Fruit fly (Drosophila melanogaster): Measurements from ENCODE around the gene CG15167.
A peak's percentile ranks its signal among the peaks of the same experiment; 100 is the strongest.

CG15167 gene

DNA sequence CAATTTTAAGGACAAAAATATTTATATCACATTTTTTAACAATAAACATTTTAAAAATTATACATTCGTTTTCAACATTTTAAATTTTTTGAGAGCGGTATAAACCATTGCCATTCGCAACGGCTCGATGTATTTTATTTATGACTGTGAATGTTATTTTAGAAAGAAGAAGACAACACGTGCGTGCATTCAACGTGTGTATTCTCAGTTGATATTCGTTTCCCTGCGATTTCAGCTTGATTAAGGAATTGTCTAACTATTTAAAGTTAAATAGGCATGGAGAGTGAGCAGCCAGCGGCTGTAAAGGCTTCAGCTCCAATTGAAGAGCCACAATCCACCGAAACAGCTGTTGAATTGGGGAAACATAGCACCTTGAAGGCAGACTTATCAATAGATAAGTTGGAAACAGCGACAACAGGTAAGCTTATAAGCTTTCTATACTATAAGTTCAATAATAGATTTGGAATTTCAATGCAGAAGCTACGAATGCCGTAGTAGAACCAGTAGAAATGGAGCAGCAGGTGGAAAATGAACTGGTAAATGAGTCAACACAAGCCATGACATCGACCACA, 41.5 kb upstream of the CG15167 start, which contains the start of gene CG10341 (continued):
- TF ChIP-seq kay (GFP tag; optimal IDR thresholded peaks at IDR 0.05), result no peak
- no peak for TF ChIP-seq wek (GFP tag; optimal IDR thresholded peaks at IDR 0.05)
- peak; percentile 22 for TF ChIP-seq Med (GFP tag)
- no peak for TF ChIP-seq CG11456 (GFP tag; IDR thresholded peaks at IDR 0.05)
- no peak for TF ChIP-seq repo (GFP tag; optimal IDR thresholded peaks at IDR 0.05)
- peak; percentile 86 for TF ChIP-seq Dp (GFP tag; optimal IDR thresholded peaks at IDR 0.05)
- TF ChIP-seq pfk (GFP tag; optimal IDR thresholded peaks at IDR 0.05), result no peak
- TF ChIP-seq pzg (GFP tag; optimal IDR thresholded peaks at IDR 0.05), result peak; percentile 49
- peak; percentile 14 for TF ChIP-seq HmgZ (tag; optimal IDR thresholded peaks at IDR 0.05)
- TF ChIP-seq Elba2 (GFP tag; optimal IDR thresholded peaks at IDR 0.05), result no peak
- no peak for TF ChIP-seq CG7745 (tag; optimal IDR thresholded peaks at IDR 0.05)
- peak; percentile 15 for TF ChIP-seq trem (tag; optimal IDR thresholded peaks at IDR 0.05)
- no peak for TF ChIP-seq shn (GFP tag; optimal IDR thresholded peaks at IDR 0.05)
- peak; percentile 16 for TF ChIP-seq CG17829 (tag; optimal IDR thresholded peaks at IDR 0.05)
- no peak for TF ChIP-seq CG8359 (GFP tag; optimal IDR thresholded peaks at IDR 0.05; ENCODE audit: borderline replicate concordance)
- no peak for TF ChIP-seq CG32772 (GFP tag; IDR thresholded peaks at IDR 0.05)
- TF ChIP-seq CG17361 (GFP tag; IDR thresholded peaks at IDR 0.05), result no peak
- TF ChIP-seq CoRest (tag; optimal IDR thresholded peaks at IDR 0.05), result no peak
- peak; percentile 29 for TF ChIP-seq Hey (tag; optimal IDR thresholded peaks at IDR 0.05)
- no peak for TF ChIP-seq en (GFP tag; optimal IDR thresholded peaks at IDR 0.05)

DNA sequence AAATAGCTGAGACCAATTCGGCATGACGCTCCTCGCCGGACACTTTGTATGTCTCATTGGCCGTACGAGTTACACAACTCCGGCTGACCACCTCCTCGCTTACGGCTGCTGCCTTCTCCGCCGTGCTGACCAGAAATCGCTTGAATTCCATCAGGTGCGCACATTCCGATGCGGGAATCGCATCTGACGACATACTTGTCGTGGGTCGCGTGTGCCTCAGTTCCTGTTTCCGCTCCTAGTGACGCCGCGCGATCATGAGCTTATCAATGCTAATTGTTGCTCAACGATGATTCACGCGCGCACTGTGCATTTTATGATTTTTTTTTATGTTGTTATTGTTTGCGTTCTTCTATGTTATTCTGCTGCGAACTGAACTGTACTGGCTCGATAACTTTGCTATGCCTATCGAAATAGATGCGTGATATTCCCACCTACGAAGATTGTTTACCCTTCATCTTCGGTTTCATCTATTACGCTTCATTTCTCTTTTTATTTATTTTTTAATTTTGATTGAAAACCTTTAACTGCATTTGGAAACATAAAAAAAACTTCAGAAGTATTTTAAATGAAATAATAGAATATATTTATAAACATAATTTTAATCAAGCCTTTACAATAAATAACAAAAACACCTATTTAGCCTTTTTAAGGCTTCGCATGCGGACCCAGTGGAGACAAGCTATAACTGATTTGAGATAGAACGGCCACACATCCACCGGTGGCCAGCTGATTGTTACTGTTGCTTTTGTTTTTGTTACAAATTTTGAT, 37.3 kb upstream of the CG15167 start, which contains the start of the genes CG10376 and CG10343:
Gene CG10376, minus strand, starts transcription at position 385 of the 768 bp plus-strand sequence.
Gene CG10343, plus strand, starts transcription at position 753 of the 768 bp plus-strand sequence.
- peak; percentile 68 for TF ChIP-seq CG6683 (GFP tag; optimal IDR thresholded peaks at IDR 0.05)
- peak; percentile 40 for TF ChIP-seq gfzf (GFP tag; optimal IDR thresholded peaks at IDR 0.05)
- TF ChIP-seq tll (GFP tag; optimal IDR thresholded peaks at IDR 0.05), result peak in 1 of 2 experiments; percentile 58
- peak; percentile 66 for TF ChIP-seq CG7271 (tag; optimal IDR thresholded peaks at IDR 0.05)
- TF ChIP-seq Hr3 (GFP tag; optimal IDR thresholded peaks at IDR 0.05), result peak; percentile 94
- TF ChIP-seq Trl (optimal IDR thresholded peaks at IDR 0.05), result no peak
- peak; percentile 48 for TF ChIP-seq Trl (GFP tag; optimal IDR thresholded peaks at IDR 0.05)
- TF ChIP-seq nom (GFP tag; optimal IDR thresholded peaks at IDR 0.05), result peak; percentile 58
- TF ChIP-seq CG8281 (tag; optimal IDR thresholded peaks at IDR 0.05), result peak; percentile 70
- TF ChIP-seq unpg (GFP tag; optimal IDR thresholded peaks at IDR 0.05), result peak; percentile 90
- TF ChIP-seq grau (tag; optimal IDR thresholded peaks at IDR 0.05), result peak; percentile 93
- TF ChIP-seq CG12219 (GFP tag; optimal IDR thresholded peaks at IDR 0.05), result peak; percentile 4
- TF ChIP-seq dm (GFP tag; optimal IDR thresholded peaks at IDR 0.05), result peak; percentile 21
- peak; percentile 66 for TF ChIP-seq run (tag; optimal IDR thresholded peaks at IDR 0.05)
- peak; percentile 18 for TF ChIP-seq Hey (tag; optimal IDR thresholded peaks at IDR 0.05)
- TF ChIP-seq kni (GFP tag; optimal IDR thresholded peaks at IDR 0.05), result no peak
- TF ChIP-seq crol (GFP tag; IDR thresholded peaks at IDR 0.05), result no peak
- TF ChIP-seq CrebB (tag; optimal IDR thresholded peaks at IDR 0.05), result peak; percentile 51
- no peak for TF ChIP-seq pb (GFP tag; optimal IDR thresholded peaks at IDR 0.05)
- TF ChIP-seq CG10431 (GFP tag; optimal IDR thresholded peaks at IDR 0.05), result peak; percentile 67
- no peak for TF ChIP-seq pros (GFP tag; optimal IDR thresholded peaks at IDR 0.05)
- TF ChIP-seq CG30431 (GFP tag; optimal IDR thresholded peaks at IDR 0.05), result peak; percentile 82
- TF ChIP-seq tgo (GFP tag; IDR thresholded peaks at IDR 0.05), result peak; percentile 88
- peak; percentile 49 for TF ChIP-seq CG8944 (GFP tag; optimal IDR thresholded peaks at IDR 0.05)
- TF ChIP-seq zfh2 (GFP tag; optimal IDR thresholded peaks at IDR 0.05), result peak; percentile 66
- no peak for TF ChIP-seq CG2129 (GFP tag; IDR thresholded peaks at IDR 0.05; ENCODE audit: partially characterized antibody)
- 0 out of 2 replicates have a peak, but pooled peaks have one; percentile 26 for TF ChIP-seq chm (GFP tag; IDR thresholded peaks at IDR 0.05)
- TF ChIP-seq CG7372 (GFP tag; IDR thresholded peaks at IDR 0.05), result peak; percentile 84
- peak; percentile 83 for TF ChIP-seq CG12942 (GFP tag; optimal IDR thresholded peaks at IDR 0.05)
